Worm (Caenorhabditis elegans) whole organism, late embryonic: ENCODE results near the gene msp-33.

Experiments
- K02D7.2 ChIP-seq: sonication (generic microtip); optimal IDR thresholded peaks from 2 replicates; lab custom pipeline; 2017; ENCODE audit warnings: mild to moderate bottlenecking, missing genetic modification characterization, missing compliant biosample characterization
- ceh-18 ChIP-seq: sonication (generic microtip); optimal IDR thresholded peaks from 2 replicates; lab custom pipeline; 2016; ENCODE audit warnings: missing genetic modification characterization, missing compliant biosample characterization
- dmd-4 ChIP-seq: sonication (generic microtip); optimal IDR thresholded peaks from 2 replicates; lab custom pipeline; 2016; ENCODE audit warnings: borderline replicate concordance, missing genetic modification characterization, missing compliant biosample characterization
- lin-11 ChIP-seq: fragments of 200-800 bp; sonication (Bioruptor generic); optimal IDR thresholded peaks from 2 replicates; lab custom pipeline; 2018; ENCODE audit warnings: mild to moderate bottlenecking, missing genetic modification characterization, missing compliant biosample characterization
- pat-9 ChIP-seq: fragments of 200-800 bp; sonication (Bioruptor generic); optimal IDR thresholded peaks from 2 replicates; lab custom pipeline; 2018; ENCODE audit warnings: mild to moderate bottlenecking, missing genetic modification characterization, moderate library complexity, missing compliant biosample characterization
- ref-2 ChIP-seq: sonication (generic microtip); optimal IDR thresholded peaks from 2 replicates; lab custom pipeline; 2016; ENCODE audit warnings: missing genetic modification characterization, missing compliant biosample characterization
- rnt-1 ChIP-seq: sonication (generic microtip); optimal IDR thresholded peaks from 2 replicates; lab custom pipeline; 2016; ENCODE audit warnings: missing genetic modification characterization, missing compliant biosample characterization
- unc-55 ChIP-seq: sonication (generic microtip); optimal IDR thresholded peaks from 2 replicates; lab custom pipeline; 2017; ENCODE audit warnings: missing biosample characterization, missing genetic modification reagents, missing genetic modification characterization
- unc-86 ChIP-seq: sonication (generic microtip); optimal IDR thresholded peaks from 2 replicates; lab custom pipeline; 2016; ENCODE audit warnings: missing genetic modification characterization, missing compliant biosample characterization
- zip-5 ChIP-seq: sonication (generic microtip); optimal IDR thresholded peaks from 2 replicates; lab custom pipeline; 2016; ENCODE audit warnings: missing genetic modification characterization, missing compliant biosample characterization

- TF ChIP-seq unc-55 (GFP tag; lab: Kevin White, UChicago), result no peak
- TF ChIP-seq lin-11, result no peak
- TF ChIP-seq unc-86 (tag; lab: Kevin White, UChicago), result no peak
- no peak for TF ChIP-seq K02D7.2 (tag; lab: Kevin White, UChicago)
- TF ChIP-seq zip-5 (tag; lab: Kevin White, UChicago), result no peak
- TF ChIP-seq rnt-1, result no peak
- no peak for TF ChIP-seq pat-9 (tag; lab: Kevin White, UChicago)
- no peak for TF ChIP-seq ceh-18
- no peak for TF ChIP-seq dmd-4 (tag; lab: Kevin White, UChicago)
- no peak for TF ChIP-seq ref-2 (tag; lab: Kevin White, UChicago)
Observed at ce11 chrII:4892594-4892993, at the start of gene msp-33.
